Worm (Caenorhabditis elegans) whole organism, L3 larva: ENCODE data around the gene C17H12.5.

ENCODE experiments used
- R02D3.7 ChIP-seq: fragments of 150-350 bp; optimal IDR thresholded peaks from 2 replicates; lab custom pipeline; 2014; ENCODE audit warnings: missing biosample characterization, missing genetic modification characterization
- ZK546.5 ChIP-seq: sonication (generic microtip); optimal IDR thresholded peaks from 2 replicates; lab custom pipeline; 2017; ENCODE audit warnings: missing biosample characterization, missing genetic modification characterization
- aly-2 ChIP-seq: fragments of 150-350 bp; optimal IDR thresholded peaks from 2 replicates; lab custom pipeline; 2014; ENCODE audit warnings: missing biosample characterization, missing genetic modification characterization
- ceh-16 ChIP-seq: sonication (generic microtip); optimal IDR thresholded peaks from 2 replicates; lab custom pipeline; 2017; ENCODE audit warnings: missing biosample characterization, missing genetic modification characterization
- ceh-82 ChIP-seq: fragments of 150-350 bp; optimal IDR thresholded peaks from 2 replicates; lab custom pipeline; 2014; ENCODE audit warnings: missing biosample characterization, missing genetic modification characterization
- ceh-9 ChIP-seq: sonication (generic microtip); optimal IDR thresholded peaks from 2 replicates; lab custom pipeline; 2018; ENCODE audit warnings: missing biosample characterization, missing genetic modification characterization
- egl-27 ChIP-seq: sonication (generic microtip); optimal IDR thresholded peaks from 4 replicates; lab custom pipeline; 2017; ENCODE audit warnings: missing biosample characterization, missing genetic modification reagents, missing genetic modification characterization
- egl-5 ChIP-seq: fragments of 150-350 bp; optimal IDR thresholded peaks from 2 replicates; lab custom pipeline; 2017; ENCODE audit warnings: missing biosample characterization, missing genetic modification reagents, missing genetic modification characterization, inconsistent platforms
- elt-2 ChIP-seq: sonication (generic microtip); optimal IDR thresholded peaks from 2 replicates; lab custom pipeline; 2016; ENCODE audit warnings: missing genetic modification reagents, mild to moderate bottlenecking, missing genetic modification characterization, missing compliant biosample characterization
- elt-3 ChIP-seq, 3 experiments: fragments of 150-350 bp in 1 of 3; sonication (generic microtip) in 2 of 3; optimal IDR thresholded peaks; 2 replicates in 2 of 3; 4 replicates in 1 of 3; lab custom pipeline; 2014 to 2017; ENCODE audit warnings: missing biosample characterization in 3 of 3, missing genetic modification characterization in 3 of 3
- eor-1 ChIP-seq, 2 experiments: fragments of 150-350 bp; optimal IDR thresholded peaks; 2 replicates each; lab custom pipeline; 2014 to 2018; ENCODE audit warnings: missing biosample characterization in 2 of 2, missing genetic modification characterization in 2 of 2
- fkh-10 ChIP-seq: sonication (generic microtip); optimal IDR thresholded peaks from 2 replicates; lab custom pipeline; 2017; ENCODE audit warnings: missing biosample characterization, missing genetic modification reagents, missing genetic modification characterization
- fkh-2 ChIP-seq: fragments of 150-350 bp; optimal IDR thresholded peaks from 2 replicates; lab custom pipeline; 2014; ENCODE audit warnings: missing biosample characterization, missing genetic modification reagents, missing genetic modification characterization
- fos-1 ChIP-seq: fragments of 150-350 bp; optimal IDR thresholded peaks from 2 replicates; lab custom pipeline; 2014; ENCODE audit warnings: missing biosample characterization, missing genetic modification characterization
- hmg-11 ChIP-seq: sonication (generic microtip); optimal IDR thresholded peaks from 2 replicates; lab custom pipeline; 2016; ENCODE audit warnings: missing genetic modification characterization, missing compliant biosample characterization
- jun-1 ChIP-seq: fragments of 150-350 bp; optimal IDR thresholded peaks from 2 replicates; lab custom pipeline; 2014; ENCODE audit warnings: missing biosample characterization, missing genetic modification reagents, missing genetic modification characterization
- lin-39 ChIP-seq: fragments of 150-350 bp; optimal IDR thresholded peaks from 2 replicates; lab custom pipeline; 2018; ENCODE audit warnings: missing biosample characterization, missing genetic modification reagents, missing genetic modification characterization
- lsy-12 ChIP-seq: sonication (generic microtip); optimal IDR thresholded peaks from 2 replicates; lab custom pipeline; 2016; ENCODE audit warnings: mild to moderate bottlenecking, missing genetic modification characterization, missing compliant biosample characterization
- mml-1 ChIP-seq: fragments of 150-350 bp; sonication (generic microtip); optimal IDR thresholded peaks from 3 replicates; lab custom pipeline; 2014; ENCODE audit warnings: missing biosample characterization, missing genetic modification characterization
- nfya-1 ChIP-seq: sonication (generic microtip); optimal IDR thresholded peaks from 2 replicates; lab custom pipeline; 2017; ENCODE audit warnings: missing genetic modification characterization, mild to moderate bottlenecking, missing compliant biosample characterization, antibody characterized with exemption, moderate library complexity; ENCODE audit not compliant: insufficient read depth
- nhr-11 ChIP-seq: fragments of 150-350 bp; optimal IDR thresholded peaks from 2 replicates; lab custom pipeline; 2014; ENCODE audit warnings: missing biosample characterization, missing genetic modification characterization
- nhr-12 ChIP-seq: fragments of 150-350 bp; optimal IDR thresholded peaks from 2 replicates; lab custom pipeline; 2014; ENCODE audit warnings: missing biosample characterization, missing genetic modification characterization
- nhr-237 ChIP-seq: fragments of 150-350 bp; optimal IDR thresholded peaks from 2 replicates; lab custom pipeline; 2014; ENCODE audit warnings: missing biosample characterization, missing genetic modification characterization
- nhr-25 ChIP-seq: sonication (generic microtip); optimal IDR thresholded peaks from 2 replicates; lab custom pipeline; 2017; ENCODE audit warnings: missing biosample characterization, missing genetic modification characterization
- nhr-43 ChIP-seq: sonication (generic microtip); optimal IDR thresholded peaks from 2 replicates; lab custom pipeline; 2016; ENCODE audit warnings: mild to moderate bottlenecking, missing genetic modification characterization, missing compliant biosample characterization; ENCODE audit not compliant: poor library complexity, severe bottlenecking
- nhr-76 ChIP-seq: fragments of 150-350 bp; sonication (generic microtip); optimal IDR thresholded peaks from 5 replicates; lab custom pipeline; 2014; ENCODE audit warnings: missing biosample characterization, missing genetic modification characterization
- nhr-77 ChIP-seq: fragments of 150-350 bp; optimal IDR thresholded peaks from 2 replicates; lab custom pipeline; 2014; ENCODE audit warnings: missing biosample characterization, missing genetic modification characterization
- pha-4 ChIP-seq: fragments of 150-350 bp; optimal IDR thresholded peaks from 2 replicates; lab custom pipeline; 2014; ENCODE audit warnings: missing biosample characterization, missing genetic modification reagents, missing genetic modification characterization
- pqm-1 ChIP-seq: fragments of 150-350 bp; optimal IDR thresholded peaks from 2 replicates; lab custom pipeline; 2017; ENCODE audit warnings: missing biosample characterization, missing genetic modification characterization, inconsistent platforms
- sea-2 ChIP-seq: fragments of 150-350 bp; sonication (generic microtip); optimal IDR thresholded peaks from 4 replicates; lab custom pipeline; 2014; ENCODE audit warnings: missing biosample characterization, missing genetic modification reagents, missing genetic modification characterization
- snpc-4 ChIP-seq: fragments of 150-350 bp; optimal IDR thresholded peaks from 2 replicates; lab custom pipeline; 2014; ENCODE audit warnings: missing biosample characterization, missing genetic modification characterization
- unc-39 ChIP-seq: sonication (generic microtip); optimal IDR thresholded peaks from 4 replicates; lab custom pipeline; 2017; ENCODE audit warnings: missing biosample characterization, missing genetic modification characterization
- zag-1 ChIP-seq: fragments of 150-350 bp; optimal IDR thresholded peaks from 2 replicates; lab custom pipeline; 2014; ENCODE audit warnings: missing biosample characterization, missing genetic modification characterization
- ztf-4 ChIP-seq: fragments of 150-350 bp; optimal IDR thresholded peaks from 2 replicates; lab custom pipeline; 2014; ENCODE audit warnings: missing biosample characterization, missing genetic modification characterization

C17H12.5 gene

DNA sequence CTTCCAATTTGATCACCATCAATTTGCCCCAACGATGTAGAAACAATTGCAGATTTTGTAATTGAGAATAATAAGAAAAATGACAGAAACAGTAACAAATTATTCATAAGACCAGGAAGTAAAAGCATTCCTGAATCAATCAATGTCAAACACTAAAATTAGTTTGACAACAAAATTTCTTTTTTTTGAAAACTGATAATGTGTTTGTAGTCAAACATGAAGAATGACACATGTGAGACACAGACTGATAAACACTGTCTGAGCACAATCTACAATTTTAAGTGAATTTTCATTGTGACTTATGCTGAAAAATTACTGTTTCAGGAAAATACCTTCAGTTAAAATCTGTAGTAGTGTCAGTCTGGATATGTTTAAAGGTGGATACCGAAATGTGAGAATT, 15.3 kb downstream of the C17H12.5 start, which contains the start of the genes cest-4 and C17H12.11:
Gene cest-4 (minus strand): TSS at position 206 of the 400 bp plus-strand sequence.
Gene C17H12.11 (plus strand): TSS at position 256 of the 400 bp plus-strand sequence.
- TF ChIP-seq elt-2 (tag; lab: Kevin White, UChicago), result peak; percentile 79
- TF ChIP-seq fos-1 (tag; lab: Kevin White, UChicago), result no peak
- peak; percentile 91 for TF ChIP-seq pqm-1
- TF ChIP-seq snpc-4 (tag; lab: Kevin White, UChicago), result no peak
- no peak for TF ChIP-seq egl-5 (tag; lab: Kevin White, UChicago)
- no peak for TF ChIP-seq unc-39 (tag; lab: Kevin White, UChicago)

DNA sequence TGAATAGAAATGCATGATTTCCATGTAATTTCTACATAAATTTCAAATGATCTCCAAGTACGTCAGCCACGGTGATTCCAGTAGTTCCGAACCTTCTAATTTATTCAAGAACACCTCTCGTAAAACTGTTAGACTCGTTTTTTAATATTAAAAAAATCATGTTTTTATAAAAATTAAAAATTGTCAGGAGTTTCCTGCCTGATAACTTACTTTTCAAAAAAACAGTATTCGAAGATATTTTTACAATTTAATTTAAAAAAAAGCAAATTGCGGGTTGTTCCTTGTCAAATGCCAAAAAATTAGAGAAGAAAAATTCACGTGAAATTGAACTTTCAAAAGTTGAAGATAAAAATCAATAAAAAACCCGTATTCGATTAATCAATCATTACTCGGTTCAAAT, 21.9 kb downstream of the C17H12.5 start, which contains the start of the genes C17H12.3 and C17H12.12:
Gene C17H12.3 (minus strand): TSS at position 101 of the 400 bp plus-strand sequence.
Gene C17H12.12 (plus strand): TSS at position 396 of the 400 bp plus-strand sequence.
- TF ChIP-seq R02D3.7 (tag; lab: Kevin White, UChicago), result no peak
- TF ChIP-seq aly-2, result no peak
- TF ChIP-seq nhr-43 (tag; lab: Kevin White, UChicago), result no peak
- no peak for TF ChIP-seq mml-1
- TF ChIP-seq nfya-1 (tag; lab: Kevin White, UChicago), result no peak
- no peak for TF ChIP-seq nhr-76 (tag; lab: Kevin White, UChicago)
- TF ChIP-seq egl-27, result no peak
- no peak for TF ChIP-seq zag-1 (tag; lab: Kevin White, UChicago)
- no peak for TF ChIP-seq ztf-4 (tag; lab: Kevin White, UChicago)
- no peak for TF ChIP-seq ZK546.5 (tag; lab: Kevin White, UChicago)
- no peak for TF ChIP-seq egl-5 (tag; lab: Kevin White, UChicago)
- no peak for TF ChIP-seq pqm-1
- no peak for TF ChIP-seq pha-4 (tag; lab: Kevin White, UChicago)
- no peak for TF ChIP-seq sea-2 (GFP tag; lab: Kevin White, UChicago)
- TF ChIP-seq ceh-82 (tag; lab: Kevin White, UChicago), result no peak
- no peak for TF ChIP-seq nhr-237 (tag; lab: Kevin White, UChicago)
- TF ChIP-seq ceh-9 (tag; lab: Kevin White, UChicago), result no peak
- TF ChIP-seq nhr-25, result no peak

DNA sequence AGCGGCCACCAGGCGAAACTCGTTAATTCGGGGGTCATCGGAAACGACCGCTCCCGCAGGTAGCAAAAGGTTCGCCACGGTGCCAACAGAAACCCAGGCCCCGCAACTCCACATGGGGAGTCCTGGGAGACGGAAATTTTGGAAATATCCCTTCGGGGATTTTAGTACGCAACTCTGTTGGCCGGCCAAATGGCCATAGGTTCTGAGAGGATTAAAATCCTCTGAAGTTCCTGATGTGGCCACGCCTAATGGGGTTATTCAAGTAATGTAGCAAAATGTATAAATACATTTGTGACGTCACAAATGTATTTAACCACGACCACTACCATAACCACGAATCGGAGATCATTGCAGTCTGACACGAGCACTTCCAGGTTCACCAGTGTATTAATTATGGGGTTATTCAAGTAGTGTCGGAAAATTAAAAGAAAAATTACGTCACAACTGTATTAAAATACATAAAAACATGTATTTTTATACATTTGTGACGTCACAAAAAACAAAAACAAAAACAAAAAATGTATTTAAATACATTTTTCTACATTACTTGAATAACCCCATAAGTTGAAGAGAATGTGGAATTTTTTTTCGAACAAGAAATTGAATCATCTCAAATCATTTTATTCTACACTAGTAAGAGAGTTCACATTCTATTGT, 24.0 kb downstream of the C17H12.5 start:
- TF ChIP-seq fkh-10 (GFP tag; lab: Kevin White, UChicago) (no peak), nhr-77 (tag; lab: Kevin White, UChicago) (no peak), ceh-16 (tag; lab: Kevin White, UChicago) (no peak), hmg-11 (tag; lab: Kevin White, UChicago) (no peak), jun-1 (no peak), elt-3 (tag; optimal IDR thresholded peaks at IDR 0.05; lab: Kevin White, UChicago) (no peak), nhr-25 (no peak), lsy-12 (tag; lab: Kevin White, UChicago) (no peak), nhr-12 (no peak), fkh-2 (no peak), egl-5 (tag; lab: Kevin White, UChicago) (no peak), eor-1 (tag; optimal IDR thresholded peaks at IDR 0.05; lab: Kevin White, UChicago) (no peak), nhr-11 (tag; lab: Kevin White, UChicago) (no peak)

DNA sequence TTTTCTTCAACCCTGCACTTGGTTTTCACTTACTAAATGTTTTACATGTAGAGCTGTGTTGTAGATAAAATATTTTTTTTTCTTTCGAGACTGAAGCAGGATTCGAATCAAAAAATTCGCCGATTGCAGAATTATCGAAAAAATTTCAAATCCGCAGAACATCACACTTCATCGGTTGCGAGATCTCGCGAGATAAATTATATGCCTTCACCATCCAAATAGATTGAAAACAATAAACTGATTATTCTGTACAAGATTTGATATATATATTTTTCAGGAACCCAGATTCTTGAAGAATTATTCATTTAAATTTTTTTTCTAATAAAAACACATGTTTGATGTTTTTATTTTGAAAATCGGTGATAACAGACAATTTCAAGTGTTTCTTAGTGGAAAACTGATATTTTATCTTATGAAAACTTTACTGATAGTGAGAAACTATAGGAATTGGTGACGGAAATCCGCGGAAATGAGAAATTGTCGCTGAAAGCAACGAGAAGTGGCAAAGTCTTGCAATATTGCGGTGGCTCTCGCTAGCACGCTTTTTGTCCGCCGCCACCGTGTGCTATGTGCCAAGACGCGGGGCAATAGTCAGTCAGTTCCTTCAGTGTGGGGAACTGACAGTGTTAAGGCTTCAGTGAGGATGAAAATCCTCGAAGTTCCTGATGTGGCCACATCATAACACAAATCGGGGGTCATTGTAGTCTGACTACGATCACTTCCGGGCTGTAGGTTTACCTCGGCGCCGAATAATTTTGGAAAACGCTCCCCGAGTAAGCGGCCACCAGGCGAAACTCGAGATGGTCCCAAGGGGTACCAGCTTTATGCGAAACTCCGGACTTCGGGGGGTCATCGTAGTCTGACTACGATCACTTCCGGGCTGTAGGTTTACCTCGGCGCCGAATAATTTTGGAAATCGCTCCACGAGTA, 24.8 kb downstream of the C17H12.5 start:
- TF ChIP-seq elt-2 (tag; lab: Kevin White, UChicago), result peak; percentile 15
- TF ChIP-seq nhr-43 (tag; lab: Kevin White, UChicago), result peak; percentile 31
- peak; percentile 16 for TF ChIP-seq jun-1
- TF ChIP-seq fkh-10 (GFP tag; lab: Kevin White, UChicago), result no peak
- peak; percentile 8 for TF ChIP-seq nhr-77 (tag; lab: Kevin White, UChicago)
- no peak for TF ChIP-seq lin-39 (tag; lab: Kevin White, UChicago)
- peak; percentile 33 for TF ChIP-seq snpc-4 (tag; lab: Kevin White, UChicago)
- TF ChIP-seq nhr-25, result no peak
